Worm (Caenorhabditis elegans) whole organism, early embryonic: ENCODE measurements around the gene M05D6.1.

Source experiments
- B0310.2 ChIP-seq: sonication (generic microtip); optimal IDR thresholded peaks from 2 replicates; lab custom pipeline; 2016; ENCODE audit warnings: mild to moderate bottlenecking, missing genetic modification characterization, missing compliant biosample characterization
- F13C5.2 ChIP-seq: sonication (generic microtip); optimal IDR thresholded peaks from 2 replicates; lab custom pipeline; 2017; ENCODE audit warnings: mild to moderate bottlenecking, missing genetic modification characterization, inconsistent platforms, missing compliant biosample characterization
- aly-1 ChIP-seq: sonication (generic microtip); optimal IDR thresholded peaks from 2 replicates; lab custom pipeline; 2016; ENCODE audit warnings: missing genetic modification characterization, missing compliant biosample characterization
- ama-1 ChIP-seq: fragments of 150-350 bp; optimal IDR thresholded peaks from 2 replicates; lab custom pipeline; 2014
- ceh-13 ChIP-seq: fragments of 200-800 bp; sonication (Bioruptor generic); optimal IDR thresholded peaks from 2 replicates; lab custom pipeline; 2018; ENCODE audit warnings: mild to moderate bottlenecking, missing genetic modification characterization, missing compliant biosample characterization
- ceh-36 ChIP-seq: sonication (generic microtip); optimal IDR thresholded peaks from 2 replicates; lab custom pipeline; 2016; ENCODE audit warnings: missing genetic modification characterization, inconsistent platforms, missing compliant biosample characterization
- ets-7 ChIP-seq: sonication (generic microtip); optimal IDR thresholded peaks from 2 replicates; lab custom pipeline; 2016; ENCODE audit warnings: missing genotype, missing genetic modification characterization, missing compliant biosample characterization
- flt-1 ChIP-seq: fragments of 200-800 bp; sonication (Bioruptor generic); IDR thresholded peaks from 2 replicates; pipeline ENCODE4 v1.3.6; 2022; ENCODE audit warnings: missing genetic modification characterization, missing compliant biosample characterization
- hmbx-1 ChIP-seq: sonication (generic microtip); optimal IDR thresholded peaks from 2 replicates; lab custom pipeline; 2016; ENCODE audit warnings: mild to moderate bottlenecking, missing genetic modification characterization, missing compliant biosample characterization
- hmg-4 ChIP-seq: fragments of 200-800 bp; sonication (Bioruptor generic); optimal IDR thresholded peaks from 2 replicates; lab custom pipeline; 2018; ENCODE audit warnings: mild to moderate bottlenecking, missing genetic modification characterization, missing compliant biosample characterization
- hnd-1 ChIP-seq: sonication (generic microtip); optimal IDR thresholded peaks from 2 replicates; lab custom pipeline; 2016; ENCODE audit warnings: missing genetic modification characterization, missing compliant biosample characterization
- pes-1 ChIP-seq: fragments of 200-800 bp; sonication (Bioruptor generic); IDR thresholded peaks from 2 replicates; pipeline ENCODE4 v1.3.6; 2022; ENCODE audit warnings: missing genetic modification reagents, missing genetic modification characterization, missing compliant biosample characterization
- scrt-1 ChIP-seq: fragments of 200-800 bp; sonication (Bioruptor generic); IDR thresholded peaks from 2 replicates; pipeline ENCODE4 v1.3.6; 2022; ENCODE audit warnings: missing genetic modification characterization, missing compliant biosample characterization
- sea-1 ChIP-seq: fragments of 200-800 bp; sonication (Bioruptor generic); conservative IDR thresholded peaks from 2 replicates; pipeline ENCODE4 v1.3.6; 2022; ENCODE audit warnings: missing genetic modification characterization, missing compliant biosample characterization
- tbx-11 ChIP-seq: fragments of 200-800 bp; sonication (Bioruptor generic); IDR thresholded peaks from 2 replicates; pipeline ENCODE4 v1.3.6; 2022; ENCODE audit warnings: missing genetic modification characterization, missing compliant biosample characterization
- tbx-37 ChIP-seq: fragments of 200-800 bp; sonication (Bioruptor generic); conservative IDR thresholded peaks from 2 replicates; pipeline ENCODE4 v1.3.6; 2022; ENCODE audit warnings: missing genetic modification reagents, missing genetic modification characterization, missing compliant biosample characterization
- tra-4 ChIP-seq: sonication (generic microtip); optimal IDR thresholded peaks from 2 replicates; lab custom pipeline; 2017; ENCODE audit warnings: missing genetic modification characterization, missing compliant biosample characterization

M05D6.1 gene

ce11 chrII:8488123-8488522 lies 12.9 kb upstream of the M05D6.1 start:
- TF ChIP-seq sea-1 (GFP tag; lab: Robert Waterston, UW): no peak
- no peak for TF ChIP-seq tbx-11 (GFP tag; lab: Robert Waterston, UW)
- no peak for TF ChIP-seq scrt-1 (GFP tag; lab: Robert Waterston, UW)
- TF ChIP-seq F13C5.2 (tag; lab: Kevin White, UChicago): no peak
- TF ChIP-seq ets-7 (tag; lab: Kevin White, UChicago): no peak
- no peak for TF ChIP-seq hnd-1 (tag; lab: Kevin White, UChicago)
- TF ChIP-seq ceh-13: no peak
- TF ChIP-seq tbx-37 (GFP tag; lab: Robert Waterston, UW): no peak
- TF ChIP-seq B0310.2: no peak
- TF ChIP-seq flt-1 (GFP tag; lab: Robert Waterston, UW): no peak
- TF ChIP-seq pes-1: no peak
- TF ChIP-seq ceh-36 (tag; lab: Kevin White, UChicago): no peak
- TF ChIP-seq hmg-4 (GFP tag; lab: Kevin White, UChicago): no peak
- TF ChIP-seq tra-4 (tag; lab: Kevin White, UChicago): no peak
- no peak for TF ChIP-seq aly-1 (tag; lab: Kevin White, UChicago)
- TF ChIP-seq hmbx-1: no peak
- TF ChIP-seq ama-1 (lab: Kevin White, UChicago): no peak

- TF ChIP-seq flt-1 (GFP tag; lab: Robert Waterston, UW): no peak
- no peak for TF ChIP-seq ceh-13
- TF ChIP-seq ets-7 (tag; lab: Kevin White, UChicago): no peak
- no peak for TF ChIP-seq pes-1
- TF ChIP-seq B0310.2: no peak
- TF ChIP-seq ceh-36 (tag; lab: Kevin White, UChicago): no peak
- TF ChIP-seq aly-1 (tag; lab: Kevin White, UChicago): no peak
- TF ChIP-seq tbx-37 (GFP tag; lab: Robert Waterston, UW): no peak
- no peak for TF ChIP-seq tbx-11 (GFP tag; lab: Robert Waterston, UW)
- no peak for TF ChIP-seq F13C5.2 (tag; lab: Kevin White, UChicago)
- no peak for TF ChIP-seq sea-1 (GFP tag; lab: Robert Waterston, UW)
- no peak for TF ChIP-seq hnd-1 (tag; lab: Kevin White, UChicago)
- no peak for TF ChIP-seq scrt-1 (GFP tag; lab: Robert Waterston, UW)
Measured at ce11 chrII:8485603-8486002, 10.4 kb upstream of the M05D6.1 start, which contains the start of gene gbh-2. Gene gbh-2 (plus strand): TSS chrII:8485879.

DNA sequence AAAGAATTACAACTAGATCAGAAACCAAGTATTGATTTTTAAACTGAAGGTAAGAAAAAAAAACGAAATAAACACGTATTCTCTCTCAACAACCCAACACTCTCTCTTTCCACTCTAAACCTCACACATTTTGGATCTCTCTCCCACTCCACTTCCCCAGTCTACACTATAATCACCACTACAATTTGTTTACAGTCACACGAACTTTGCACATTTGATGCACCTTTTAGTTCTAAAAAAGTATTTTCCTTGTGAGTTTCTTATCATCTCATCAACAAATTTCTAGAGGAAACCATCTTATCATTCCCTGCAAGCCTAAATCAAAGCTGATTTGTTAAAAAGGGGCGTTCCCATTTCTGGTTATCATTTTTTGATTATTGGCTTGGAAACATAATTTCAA lies 9.3 kb upstream of the M05D6.1 start:
- no peak for TF ChIP-seq B0310.2
- no peak for TF ChIP-seq scrt-1 (GFP tag; lab: Robert Waterston, UW)
- no peak for TF ChIP-seq tbx-37 (GFP tag; lab: Robert Waterston, UW)
- TF ChIP-seq F13C5.2 (tag; lab: Kevin White, UChicago): no peak
- no peak for TF ChIP-seq ceh-36 (tag; lab: Kevin White, UChicago)
- TF ChIP-seq hmg-4 (GFP tag; lab: Kevin White, UChicago): no peak
- no peak for TF ChIP-seq ets-7 (tag; lab: Kevin White, UChicago)
- TF ChIP-seq hmbx-1: no peak
- no peak for TF ChIP-seq flt-1 (GFP tag; lab: Robert Waterston, UW)
- TF ChIP-seq hnd-1 (tag; lab: Kevin White, UChicago): no peak
- no peak for TF ChIP-seq pes-1
- TF ChIP-seq tbx-11 (GFP tag; lab: Robert Waterston, UW): no peak
- no peak for TF ChIP-seq ceh-13
- TF ChIP-seq aly-1 (tag; lab: Kevin White, UChicago): no peak
- TF ChIP-seq sea-1 (GFP tag; lab: Robert Waterston, UW): no peak
- no peak for TF ChIP-seq tra-4 (tag; lab: Kevin White, UChicago)
- TF ChIP-seq ama-1 (lab: Kevin White, UChicago): no peak

DNA sequence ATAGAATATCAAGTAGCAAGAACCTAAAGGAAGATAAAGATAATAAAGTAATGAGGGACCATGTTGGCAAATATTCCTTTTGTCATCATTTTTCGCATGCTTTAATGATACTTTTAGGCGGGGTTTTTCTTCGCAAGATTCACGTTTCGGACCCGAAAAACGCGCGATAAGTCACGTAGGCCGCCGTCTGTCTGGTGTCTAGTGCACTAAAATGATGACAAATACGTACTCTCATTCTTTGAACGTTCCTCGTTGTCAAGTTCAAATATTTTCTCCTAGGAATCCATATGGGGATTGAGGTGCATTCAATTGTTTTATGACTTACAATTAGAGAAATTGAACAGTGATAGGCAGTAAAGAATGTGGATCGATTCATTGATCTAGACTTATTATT lies 8.6 kb upstream of the M05D6.1 start, which contains the start of gene taap-1:
taap-1 (minus strand) TSS at position 79 of the 394 bp plus-strand sequence.
- no peak for TF ChIP-seq pes-1
- no peak for TF ChIP-seq hmbx-1
- TF ChIP-seq ama-1 (lab: Kevin White, UChicago): no peak
- no peak for TF ChIP-seq hnd-1 (tag; lab: Kevin White, UChicago)
- TF ChIP-seq ceh-13: no peak
- no peak for TF ChIP-seq tbx-11 (GFP tag; lab: Robert Waterston, UW)
- TF ChIP-seq ceh-36 (tag; lab: Kevin White, UChicago): no peak

ce11 chrII:8483124-8483792 lies 8.1 kb upstream of the M05D6.1 start:
- TF ChIP-seq tbx-11 (GFP tag; lab: Robert Waterston, UW) (no peak), hmbx-1 (no peak), F13C5.2 (tag; lab: Kevin White, UChicago) (no peak), ceh-36 (tag; lab: Kevin White, UChicago) (no peak), ceh-13 (no peak), pes-1 (no peak), ama-1 (lab: Kevin White, UChicago) (no peak), tbx-37 (GFP tag; lab: Robert Waterston, UW) (no peak), tra-4 (tag; lab: Kevin White, UChicago) (no peak), sea-1 (GFP tag; lab: Robert Waterston, UW) (no peak), flt-1 (GFP tag; lab: Robert Waterston, UW) (no peak), ets-7 (tag; lab: Kevin White, UChicago) (no peak), hmg-4 (GFP tag; lab: Kevin White, UChicago) (no peak), aly-1 (tag; lab: Kevin White, UChicago) (no peak)

- TF ChIP-seq aly-1 (tag; lab: Kevin White, UChicago) (no peak), hmbx-1 (no peak), ceh-36 (tag; lab: Kevin White, UChicago) (no peak), ama-1 (lab: Kevin White, UChicago) (no peak), ets-7 (tag; lab: Kevin White, UChicago) (no peak), F13C5.2 (tag; lab: Kevin White, UChicago) (no peak), tbx-11 (GFP tag; lab: Robert Waterston, UW) (no peak), sea-1 (GFP tag; lab: Robert Waterston, UW) (no peak), hnd-1 (tag; lab: Kevin White, UChicago) (no peak), tbx-37 (GFP tag; lab: Robert Waterston, UW) (no peak)
Measured at ce11 chrII:8481731-8482253, 6.6 kb upstream of the M05D6.1 start, which contains the start of gene M05D6.5. Gene M05D6.5 (minus strand): TSS chrII:8482203.
